Fruit fly (Drosophila melanogaster) whole organism, embryonic: ENCODE results near the gene Prx4.
A peak's percentile ranks its signal among the peaks of the same experiment; 100 is the strongest.

ENCODE experiments used
- Abd-B ChIP-seq: fragments of 200-800 bp; sonication (Bioruptor generic); optimal IDR thresholded peaks from 2 replicates; lab custom pipeline; 2018; ENCODE audit warnings: missing biosample characterization, mild to moderate bottlenecking, missing genetic modification characterization, moderate library complexity
- Ada2b ChIP-seq: fragments of 200-800 bp; sonication (Bioruptor generic); IDR thresholded peaks from 2 replicates; pipeline ENCODE4 v1.3.6; 2022; ENCODE audit warnings: missing biosample characterization, missing genetic modification characterization
- Adf1 ChIP-seq: fragments of 200-800 bp; sonication (Bioruptor generic); IDR thresholded peaks from 2 replicates; pipeline ENCODE4 v1.3.6; 2022; ENCODE audit warnings: missing biosample characterization, missing genetic modification characterization
- Asciz ChIP-seq: fragments of 200-800 bp; sonication (Bioruptor generic); optimal IDR thresholded peaks from 2 replicates; lab custom pipeline; 2017; ENCODE audit warnings: missing biosample characterization, mild to moderate bottlenecking, missing genetic modification characterization, missing genetic modification reagents
- CG10431 ChIP-seq: fragments of 200-800 bp; sonication (Bioruptor generic); optimal IDR thresholded peaks from 3 replicates; lab custom pipeline; 2018; ENCODE audit warnings: missing biosample characterization, mild to moderate bottlenecking, missing genetic modification characterization
- CG11247 ChIP-seq: fragments of 200-800 bp; sonication (Bioruptor generic); IDR thresholded peaks from 2 replicates; pipeline ENCODE4 v1.3.6; 2022; ENCODE audit warnings: missing biosample characterization, missing genetic modification characterization
- CG11504 ChIP-seq: fragments of 200-800 bp; sonication (Bioruptor generic); optimal IDR thresholded peaks from 3 replicates; lab custom pipeline; 2019; ENCODE audit warnings: missing biosample characterization, mild to moderate bottlenecking, missing genetic modification characterization, moderate library complexity
- CG12219 ChIP-seq: fragments of 200-800 bp; sonication (Bioruptor generic); optimal IDR thresholded peaks from 3 replicates; lab custom pipeline; 2018; ENCODE audit warnings: missing biosample characterization, mild to moderate bottlenecking, missing genetic modification characterization
- CG12299 ChIP-seq: fragments of 200-800 bp; sonication (Bioruptor generic); optimal IDR thresholded peaks from 2 replicates; lab custom pipeline; 2018; ENCODE audit warnings: missing biosample characterization, mild to moderate bottlenecking, missing genetic modification characterization
- CG14441 ChIP-seq: fragments of 200-800 bp; sonication (Bioruptor generic); IDR thresholded peaks from 2 replicates; pipeline ENCODE4 v1.3.6; 2022; ENCODE audit warnings: missing biosample characterization, missing genetic modification characterization
- CG15073 ChIP-seq: fragments of 200-800 bp; sonication (Bioruptor generic); optimal IDR thresholded peaks from 2 replicates; lab custom pipeline; 2016; ENCODE audit warnings: missing biosample characterization, missing genetic modification characterization
- CG1792 ChIP-seq: fragments of 200-800 bp; sonication (Bioruptor generic); optimal IDR thresholded peaks from 2 replicates; lab custom pipeline; 2016; ENCODE audit warnings: missing biosample characterization, missing genetic modification characterization
- CG18011 ChIP-seq: fragments of 200-800 bp; sonication (Bioruptor generic); optimal IDR thresholded peaks from 2 replicates; lab custom pipeline; 2017; ENCODE audit warnings: missing biosample characterization, missing genetic modification characterization, mild to moderate bottlenecking, moderate library complexity, missing genotype
- CG18619 ChIP-seq: fragments of 200-800 bp; sonication (Bioruptor generic); optimal IDR thresholded peaks from 3 replicates; lab custom pipeline; 2017; ENCODE audit warnings: missing biosample characterization, mild to moderate bottlenecking, missing genetic modification characterization
- CG5245 ChIP-seq: fragments of 200-800 bp; sonication (Bioruptor generic); optimal IDR thresholded peaks from 3 replicates; lab custom pipeline; 2016; ENCODE audit warnings: missing biosample characterization, missing genetic modification characterization
- CG6272 ChIP-seq: fragments of 200-800 bp; sonication (Bioruptor generic); IDR thresholded peaks from 2 replicates; pipeline ENCODE4 v1.3.6; 2022; ENCODE audit warnings: missing biosample characterization, missing genetic modification characterization
- CG7987 ChIP-seq: fragments of 200-800 bp; sonication (Bioruptor generic); optimal IDR thresholded peaks from 2 replicates; lab custom pipeline; 2018; ENCODE audit warnings: missing biosample characterization, mild to moderate bottlenecking, missing genetic modification characterization, moderate library complexity
- CG9932 ChIP-seq: fragments of 200-800 bp; sonication (Bioruptor generic); IDR thresholded peaks from 2 replicates; pipeline ENCODE4 v1.3.6; 2022; ENCODE audit warnings: missing biosample characterization, missing genetic modification characterization
- CkIIα-i1 ChIP-seq: fragments of 200-800 bp; sonication (Bioruptor generic); IDR thresholded peaks from 2 replicates; pipeline ENCODE4 v1.3.6; 2022; ENCODE audit warnings: missing biosample characterization, missing genetic modification characterization
- Dref ChIP-seq: fragments of 200-800 bp; sonication (Bioruptor generic); IDR thresholded peaks from 2 replicates; pipeline ENCODE4 v1.3.6; 2022; ENCODE audit warnings: missing biosample characterization, missing genetic modification characterization
- E2f2 ChIP-seq: fragments of 200-800 bp; sonication (Bioruptor generic); IDR thresholded peaks from 2 replicates; pipeline ENCODE4 v1.3.6; 2022; ENCODE audit warnings: missing biosample characterization, missing genetic modification characterization
- Ets65A ChIP-seq: fragments of 200-800 bp; sonication (Bioruptor generic); peaks from one replicate; lab custom pipeline; 2016; ENCODE audit warnings: missing biosample characterization, missing genetic modification characterization
- Ets97D ChIP-seq: fragments of 200-800 bp; sonication (Bioruptor generic); optimal IDR thresholded peaks from 3 replicates; lab custom pipeline; 2016; ENCODE audit warnings: missing biosample characterization, missing genetic modification characterization
- Med ChIP-seq: fragments of 200-800 bp; sonication (Bioruptor generic); peaks from one replicate; lab custom pipeline; 2016; ENCODE audit warnings: missing biosample characterization, missing genetic modification characterization, mild to moderate bottlenecking, inconsistent platforms, moderate library complexity
- Mes4 ChIP-seq: fragments of 200-800 bp; sonication (Bioruptor generic); optimal IDR thresholded peaks from 2 replicates; lab custom pipeline; 2016; ENCODE audit warnings: missing biosample characterization, missing genetic modification characterization
- NFAT ChIP-seq: fragments of 200-800 bp; sonication (Bioruptor generic); IDR thresholded peaks from 2 replicates; pipeline ENCODE4 v1.3.6; 2022; ENCODE audit warnings: missing biosample characterization, missing genetic modification characterization
- Pdp1 ChIP-seq, 2 experiments: fragments of 200-800 bp; sonication (Bioruptor generic); optimal IDR thresholded peaks; 3 replicates each; lab custom pipeline; 2016; ENCODE audit warnings: missing biosample characterization in 2 of 2, missing genetic modification characterization in 2 of 2, mild to moderate bottlenecking in 1 of 2, moderate library complexity in 1 of 2
- Ssrp ChIP-seq: fragments of 200-800 bp; sonication (Bioruptor generic); optimal IDR thresholded peaks from 2 replicates; lab custom pipeline; 2018; ENCODE audit warnings: missing biosample characterization, mild to moderate bottlenecking, missing genetic modification characterization, moderate library complexity
- YL-1 ChIP-seq: fragments of 200-800 bp; sonication (Bioruptor generic); optimal IDR thresholded peaks from 3 replicates; lab custom pipeline; 2017; ENCODE audit warnings: missing biosample characterization, mild to moderate bottlenecking, missing genetic modification characterization
- chinmo ChIP-seq: fragments of 200-800 bp; sonication (Bioruptor generic); IDR thresholded peaks from 4 replicates; pipeline ENCODE4 v1.3.6; 2022; ENCODE audit warnings: missing biosample characterization, missing genetic modification characterization; ENCODE audit not compliant: partially characterized antibody
- dysf ChIP-seq: fragments of 200-800 bp; sonication (Bioruptor generic); IDR thresholded peaks from 3 replicates; pipeline ENCODE4 v1.3.6; 2022; ENCODE audit warnings: missing biosample characterization, missing genetic modification characterization
- ewg ChIP-seq: fragments of 200-800 bp; sonication (Bioruptor generic); optimal IDR thresholded peaks from 3 replicates; lab custom pipeline; 2017; ENCODE audit warnings: mild to moderate bottlenecking, missing biosample characterization, missing genetic modification reagents, missing genetic modification characterization
- fd102C ChIP-seq: fragments of 200-800 bp; sonication (Bioruptor generic); optimal IDR thresholded peaks from 2 replicates; lab custom pipeline; 2018; ENCODE audit warnings: missing biosample characterization, mild to moderate bottlenecking, missing genetic modification characterization, moderate library complexity
- fd3F ChIP-seq: fragments of 200-800 bp; sonication (Bioruptor generic); optimal IDR thresholded peaks from 2 replicates; lab custom pipeline; 2018; ENCODE audit warnings: missing biosample characterization, mild to moderate bottlenecking, missing genetic modification characterization, moderate library complexity
- inv ChIP-seq: fragments of 200-800 bp; sonication (Bioruptor generic); IDR thresholded peaks from 2 replicates; pipeline ENCODE4 v1.3.6; 2022; ENCODE audit warnings: missing biosample characterization, missing genetic modification characterization; ENCODE audit not compliant: partially characterized antibody
- nmo ChIP-seq: fragments of 200-800 bp; sonication (Bioruptor generic); optimal IDR thresholded peaks from 2 replicates; lab custom pipeline; 2018; ENCODE audit warnings: missing biosample characterization, mild to moderate bottlenecking, missing genetic modification characterization, moderate library complexity
- onecut ChIP-seq: fragments of 200-800 bp; sonication (Bioruptor generic); IDR thresholded peaks from 2 replicates; pipeline ENCODE4 v1.3.6; 2022; ENCODE audit warnings: missing biosample characterization, missing genetic modification characterization
- pb ChIP-seq: fragments of 200-800 bp; sonication (Bioruptor generic); optimal IDR thresholded peaks from 3 replicates; lab custom pipeline; 2016; ENCODE audit warnings: missing biosample characterization, missing genetic modification characterization
- sd ChIP-seq: fragments of 200-800 bp; sonication (Bioruptor generic); optimal IDR thresholded peaks from 3 replicates; lab custom pipeline; 2018; ENCODE audit warnings: missing biosample characterization, mild to moderate bottlenecking, missing genetic modification characterization, moderate library complexity
- seq ChIP-seq: fragments of 200-800 bp; sonication (Bioruptor generic); IDR thresholded peaks from 2 replicates; pipeline ENCODE4 v1.3.6; 2022; ENCODE audit warnings: missing biosample characterization, missing genetic modification characterization
- shn ChIP-seq: fragments of 200-800 bp; sonication (Bioruptor generic); optimal IDR thresholded peaks from 3 replicates; lab custom pipeline; 2016; ENCODE audit warnings: missing biosample characterization, missing genetic modification characterization
- sim ChIP-seq: fragments of 200-800 bp; sonication (Bioruptor generic); IDR thresholded peaks from 2 replicates; pipeline ENCODE4 v1.3.6; 2022; ENCODE audit warnings: missing biosample characterization, missing genetic modification characterization
- slou ChIP-seq: fragments of 200-800 bp; sonication (Bioruptor generic); optimal IDR thresholded peaks from 3 replicates; lab custom pipeline; 2016; ENCODE audit warnings: missing biosample characterization, missing genetic modification characterization
- sob ChIP-seq: fragments of 200-800 bp; sonication (Bioruptor generic); IDR thresholded peaks from 2 replicates; pipeline ENCODE4 v1.3.6; 2022; ENCODE audit warnings: missing biosample characterization, missing genetic modification characterization
- sr ChIP-seq: fragments of 200-800 bp; sonication (Bioruptor generic); IDR thresholded peaks from 3 replicates; pipeline ENCODE4 v1.3.6; 2022; ENCODE audit warnings: missing biosample characterization, missing genetic modification characterization
- sug ChIP-seq: fragments of 200-800 bp; optimal IDR thresholded peaks from 2 replicates; lab custom pipeline; 2019; ENCODE audit warnings: missing biosample characterization, mild to moderate bottlenecking, missing genetic modification characterization, moderate library complexity
- twi ChIP-seq: fragments of 200-800 bp; optimal IDR thresholded peaks from 2 replicates; lab custom pipeline; 2019; ENCODE audit warnings: missing biosample characterization, mild to moderate bottlenecking, missing genetic modification characterization, moderate library complexity
- zen ChIP-seq: fragments of 200-800 bp; sonication (Bioruptor generic); optimal IDR thresholded peaks from 3 replicates; lab custom pipeline; 2018; ENCODE audit warnings: missing biosample characterization, mild to moderate bottlenecking, missing genetic modification characterization, moderate library complexity

The Prx4 gene

DNA sequence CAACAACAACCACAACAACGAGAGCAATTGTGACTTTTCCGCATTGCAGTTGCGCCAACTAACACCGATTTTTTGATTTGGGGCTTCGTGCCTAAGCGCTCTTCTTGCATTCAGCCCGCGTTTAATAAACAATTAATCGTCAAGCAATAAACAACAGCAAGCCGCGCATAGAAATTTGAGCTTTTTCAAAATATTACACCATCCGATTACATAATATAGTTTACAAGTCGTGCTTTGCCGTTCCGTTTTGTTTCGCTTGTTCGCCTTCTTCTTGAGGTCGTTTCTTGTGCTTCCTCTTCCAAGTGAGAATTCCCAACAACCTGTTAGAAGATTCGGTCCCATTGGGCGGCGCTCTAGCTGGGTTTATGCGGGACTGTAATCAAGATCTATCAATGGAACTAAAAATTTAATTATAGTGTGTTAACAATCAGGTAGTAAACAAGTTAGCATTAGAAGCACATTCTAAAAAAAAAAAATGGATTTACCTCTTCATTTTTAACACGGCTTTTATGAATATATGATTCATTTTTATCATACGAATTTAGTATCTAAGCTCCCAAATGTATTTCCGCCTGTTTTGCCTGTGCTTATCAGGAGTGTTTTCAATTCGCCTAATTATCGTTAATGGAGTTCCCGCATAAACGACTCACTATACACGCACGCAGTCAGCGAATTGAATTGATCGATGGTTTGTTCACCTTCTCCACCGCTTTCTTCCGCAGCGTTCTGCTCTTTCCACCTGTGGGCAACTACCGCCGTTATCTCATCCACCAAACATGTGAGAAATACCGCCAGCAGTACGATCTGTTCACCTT is 6.2 kb upstream of the Prx4 start (continued):
- peak; percentile 77 for TF ChIP-seq twi (tag; lab: Kevin White, UChicago)
- peak; percentile 57 for TF ChIP-seq YL-1
- TF ChIP-seq CG11247 (GFP tag; lab: Robert Waterston, UW) = peak; percentile 56; the same call in 1 of the 2 replicates
- TF ChIP-seq sob (GFP tag; lab: Robert Waterston, UW) = peak; percentile 69; the same call in 1 of the 2 replicates
- no peak for TF ChIP-seq inv (GFP tag; lab: Robert Waterston, UW)
- TF ChIP-seq seq = peak; percentile 88
- TF ChIP-seq Abd-B (GFP tag; lab: Kevin White, UChicago) = peak; percentile 61
- peak; percentile 83 for TF ChIP-seq zen
- peak; percentile 82; the same call in 2 of the 3 replicates for TF ChIP-seq dysf (GFP tag; lab: Robert Waterston, UW)
- peak; percentile 79 for TF ChIP-seq CG9932 (GFP tag; lab: Robert Waterston, UW)
- no peak for TF ChIP-seq CG6272
- TF ChIP-seq Ssrp (tag; lab: Kevin White, UChicago) = peak; percentile 84
- peak; percentile 71 for TF ChIP-seq Ets65A (GFP tag; lab: Kevin White, UChicago)
- peak; percentile 87 for TF ChIP-seq CG12299 (tag; lab: Kevin White, UChicago)
- peak; percentile 56 for TF ChIP-seq fd102C (GFP tag; lab: Kevin White, UChicago)

DNA sequence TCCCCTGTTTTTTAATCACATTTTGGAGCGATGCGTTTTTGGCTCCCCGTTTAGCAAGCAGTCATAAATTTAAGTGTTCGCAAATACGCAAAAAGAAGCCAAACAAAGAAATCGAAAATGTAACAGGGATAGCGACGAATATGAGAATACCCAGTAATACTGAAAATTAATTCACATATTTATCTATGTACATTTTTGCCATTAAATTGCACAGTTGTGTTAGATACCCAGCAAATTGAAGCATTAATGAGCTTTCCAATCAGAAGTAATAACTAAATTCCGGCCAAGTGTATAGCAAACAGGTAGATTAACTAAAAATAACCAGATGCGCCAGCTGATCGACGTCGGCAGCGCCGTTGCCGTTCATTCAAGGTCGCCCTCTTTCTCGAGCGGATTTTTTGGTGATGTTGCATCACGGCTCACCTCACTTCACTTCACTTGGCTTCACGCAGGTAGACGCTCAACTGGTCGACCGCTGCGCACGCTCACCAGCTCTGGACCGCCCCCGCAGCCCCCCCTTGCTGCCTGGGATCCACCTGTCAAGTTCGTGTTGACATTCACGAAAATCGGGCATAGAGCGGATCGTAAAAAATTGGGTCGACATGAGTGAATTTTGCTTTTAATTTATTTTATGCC is 5.1 kb upstream of the Prx4 start:
- TF ChIP-seq shn (GFP tag; lab: Kevin White, UChicago) (no peak), fd3F (GFP tag; lab: Kevin White, UChicago) (no peak), CG7987 (peak; percentile 53), slou (GFP tag; lab: Kevin White, UChicago) (no peak), CG18619 (GFP tag; lab: Kevin White, UChicago) (no peak), nmo (GFP tag; lab: Kevin White, UChicago) (no peak), chinmo (GFP tag; lab: Robert Waterston, UW) (peak; percentile 81; the same call in 3 of the 4 replicates), CG5245 (no peak), Pdp1 (GFP tag; optimal IDR thresholded peaks at IDR 0.05; lab: Kevin White, UChicago) (peak in 1 of 2 experiments; percentile 90), pb (GFP tag; lab: Kevin White, UChicago) (no peak), ewg (GFP tag; lab: Kevin White, UChicago) (no peak), E2f2 (GFP tag; lab: Robert Waterston, UW) (no peak), CG12219 (GFP tag; lab: Kevin White, UChicago) (no peak), NFAT (GFP tag; lab: Robert Waterston, UW) (no peak), sim (GFP tag; lab: Robert Waterston, UW) (no peak), sug (tag; lab: Kevin White, UChicago) (no peak), Ada2b (GFP tag; lab: Robert Waterston, UW) (no peak), CG10431 (no peak), Asciz (GFP tag; lab: Kevin White, UChicago) (no peak), CG11504 (tag; lab: Kevin White, UChicago) (peak; percentile 2), CG14441 (peak; percentile 29; the same call in 1 of the 2 replicates), CG1792 (GFP tag; lab: Kevin White, UChicago) (no peak), Adf1 (GFP tag; lab: Robert Waterston, UW) (peak; percentile 24; the same call in 1 of the 2 replicates), CG15073 (GFP tag; lab: Kevin White, UChicago) (no peak), sr (0 out of 3 replicates have a peak, but pooled peaks have one; percentile 18), Dref (GFP tag; lab: Robert Waterston, UW) (no peak), onecut (no peak), Mes4 (no peak), sd (tag; lab: Kevin White, UChicago) (peak; percentile 51), CkIIα-i1 (GFP tag; lab: Robert Waterston, UW) (no peak), CG18011 (no peak), Ets97D (GFP tag; lab: Kevin White, UChicago) (no peak), Med (GFP tag; lab: Kevin White, UChicago) (peak; percentile 41)
